Fruit fly (Drosophila melanogaster) whole organism, prepupa: Measurements from ENCODE around the gene kri.

ENCODE experiments used
- Blimp-1 ChIP-seq: fragments of 200-800 bp; sonication (Bioruptor generic); optimal IDR thresholded peaks from 3 replicates; lab custom pipeline; 2017; ENCODE audit warnings: missing biosample characterization, missing genetic modification characterization, mild to moderate bottlenecking, moderate library complexity, missing genetic modification reagents
- CG10631 ChIP-seq: fragments of 200-800 bp; sonication (Bioruptor generic); optimal IDR thresholded peaks from 2 replicates; lab custom pipeline; 2016; ENCODE audit warnings: missing biosample characterization, missing genetic modification characterization
- CG11294 ChIP-seq: fragments of 200-800 bp; sonication (Bioruptor generic); IDR thresholded peaks from 2 replicates; pipeline ENCODE4 v1.3.6; 2022; ENCODE audit warnings: missing biosample characterization, missing genetic modification characterization
- CG11902 ChIP-seq: fragments of 200-800 bp; sonication (Bioruptor generic); optimal IDR thresholded peaks from 3 replicates; lab custom pipeline; 2016; ENCODE audit warnings: missing biosample characterization, missing genetic modification characterization
- CG15336 ChIP-seq: fragments of 200-800 bp; sonication (Bioruptor generic); IDR thresholded peaks from 2 replicates; pipeline ENCODE4 v1.3.6; 2022; ENCODE audit warnings: missing biosample characterization, missing genetic modification characterization
- CG1621 ChIP-seq: fragments of 200-800 bp; sonication (Bioruptor generic); optimal IDR thresholded peaks from 3 replicates; lab custom pipeline; 2018; ENCODE audit warnings: missing biosample characterization, mild to moderate bottlenecking, missing genetic modification characterization
- CG16779 ChIP-seq: fragments of 200-800 bp; sonication (Bioruptor generic); optimal IDR thresholded peaks from 3 replicates; lab custom pipeline; 2017; ENCODE audit warnings: missing biosample characterization, mild to moderate bottlenecking, missing genetic modification characterization
- CG32006 ChIP-seq: fragments of 200-800 bp; sonication (Bioruptor generic); optimal IDR thresholded peaks from 3 replicates; lab custom pipeline; 2017; ENCODE audit warnings: missing biosample characterization, mild to moderate bottlenecking, missing genetic modification characterization
- CG34406 ChIP-seq: fragments of 200-800 bp; sonication (Bioruptor generic); optimal IDR thresholded peaks from 3 replicates; lab custom pipeline; 2016; ENCODE audit warnings: missing biosample characterization, missing genetic modification characterization
- CG3919 ChIP-seq: fragments of 200-800 bp; sonication (Bioruptor generic); optimal IDR thresholded peaks from 3 replicates; lab custom pipeline; 2016; ENCODE audit warnings: missing biosample characterization, missing genetic modification characterization
- CG4318 ChIP-seq: fragments of 200-800 bp; sonication (Bioruptor generic); optimal IDR thresholded peaks from 3 replicates; lab custom pipeline; 2017; ENCODE audit warnings: missing biosample characterization, mild to moderate bottlenecking, missing genetic modification characterization
- CG6163 ChIP-seq: fragments of 200-800 bp; sonication (Bioruptor generic); IDR thresholded peaks from 3 replicates; pipeline ENCODE4 v1.3.6; 2022; ENCODE audit warnings: missing biosample characterization, missing genetic modification characterization
- CG6276 ChIP-seq: fragments of 200-800 bp; sonication (Bioruptor generic); optimal IDR thresholded peaks from 2 replicates; lab custom pipeline; 2017; ENCODE audit warnings: missing biosample characterization, mild to moderate bottlenecking, missing genetic modification characterization
- CG6792 ChIP-seq: fragments of 200-800 bp; sonication (Bioruptor generic); optimal IDR thresholded peaks from 3 replicates; lab custom pipeline; 2016; ENCODE audit warnings: missing biosample characterization, missing genetic modification characterization
- CG6808 ChIP-seq: fragments of 200-800 bp; sonication (Bioruptor generic); optimal IDR thresholded peaks from 3 replicates; lab custom pipeline; 2017; ENCODE audit warnings: missing biosample characterization, missing genetic modification characterization, mild to moderate bottlenecking, moderate library complexity, missing genetic modification reagents
- CG6854 ChIP-seq: fragments of 200-800 bp; sonication (Bioruptor generic); optimal IDR thresholded peaks from 2 replicates; lab custom pipeline; 2017; ENCODE audit warnings: missing biosample characterization, mild to moderate bottlenecking, missing genetic modification characterization
- CG8119 ChIP-seq: fragments of 200-800 bp; sonication (Bioruptor generic); IDR thresholded peaks from 3 replicates; pipeline ENCODE4 v1.3.6; 2022; ENCODE audit warnings: missing biosample characterization, missing genetic modification characterization
- CG8319 ChIP-seq: fragments of 200-800 bp; sonication (Bioruptor generic); optimal IDR thresholded peaks from 3 replicates; lab custom pipeline; 2016; ENCODE audit warnings: missing biosample characterization, missing genetic modification characterization
- Eip75B ChIP-seq: fragments of 200-800 bp; sonication (Bioruptor generic); optimal IDR thresholded peaks from 3 replicates; lab custom pipeline; 2016; ENCODE audit warnings: missing biosample characterization, missing genetic modification characterization
- Eip78C ChIP-seq: fragments of 200-800 bp; sonication (Bioruptor generic); peaks from one replicate; lab custom pipeline; 2016; ENCODE audit warnings: missing biosample characterization, missing genetic modification characterization
- Eip93F ChIP-seq: fragments of 200-800 bp; sonication (Bioruptor generic); optimal IDR thresholded peaks from 2 replicates; lab custom pipeline; 2016; ENCODE audit warnings: missing biosample characterization, mild to moderate bottlenecking, missing genetic modification characterization
- Ets21C ChIP-seq: fragments of 200-800 bp; sonication (Bioruptor generic); optimal IDR thresholded peaks from 3 replicates; lab custom pipeline; 2016; ENCODE audit warnings: missing biosample characterization, missing genetic modification characterization
- Ets96B ChIP-seq: fragments of 200-800 bp; optimal IDR thresholded peaks from 2 replicates; lab custom pipeline; 2019; ENCODE audit warnings: missing biosample characterization, mild to moderate bottlenecking, missing genetic modification characterization, moderate library complexity
- Hr38 ChIP-seq: sonication (Bioruptor generic); optimal IDR thresholded peaks from 2 replicates; lab custom pipeline; 2016; ENCODE audit warnings: missing biosample characterization, missing genetic modification characterization
- Hr39 ChIP-seq: fragments of 200-800 bp; sonication (Bioruptor generic); optimal IDR thresholded peaks from 2 replicates; lab custom pipeline; 2016; ENCODE audit warnings: missing biosample characterization, missing genetic modification characterization
- Lpt ChIP-seq: fragments of 200-800 bp; sonication (Bioruptor generic); optimal IDR thresholded peaks from 3 replicates; lab custom pipeline; 2016; ENCODE audit warnings: missing biosample characterization, missing genetic modification characterization
- Met ChIP-seq: fragments of 200-800 bp; sonication (Bioruptor generic); optimal IDR thresholded peaks from 3 replicates; lab custom pipeline; 2016; ENCODE audit warnings: missing biosample characterization, missing genetic modification characterization
- OdsH ChIP-seq: fragments of 200-800 bp; sonication (Bioruptor generic); optimal IDR thresholded peaks from 3 replicates; lab custom pipeline; 2016; ENCODE audit warnings: missing biosample characterization, missing genetic modification characterization
- Sox102F ChIP-seq: fragments of 200-800 bp; sonication (Bioruptor generic); optimal IDR thresholded peaks from 2 replicates; lab custom pipeline; 2016; ENCODE audit warnings: missing biosample characterization, mild to moderate bottlenecking, missing genetic modification characterization
- Sox14 ChIP-seq: fragments of 200-800 bp; sonication (Bioruptor generic); optimal IDR thresholded peaks from 3 replicates; lab custom pipeline; 2016; ENCODE audit warnings: missing biosample characterization, missing genetic modification characterization
- Sox15 ChIP-seq: fragments of 200-800 bp; sonication (Bioruptor generic); optimal IDR thresholded peaks from 3 replicates; lab custom pipeline; 2016; ENCODE audit warnings: missing biosample characterization, missing genetic modification characterization
- achi ChIP-seq: fragments of 200-800 bp; sonication (Bioruptor generic); optimal IDR thresholded peaks from 3 replicates; lab custom pipeline; 2016; ENCODE audit warnings: missing biosample characterization, missing genetic modification characterization
- dsx ChIP-seq: fragments of 200-800 bp; optimal IDR thresholded peaks from 3 replicates; lab custom pipeline; 2019; ENCODE audit warnings: missing biosample characterization, mild to moderate bottlenecking, missing genetic modification characterization, moderate library complexity; ENCODE audit not compliant: poor library complexity, severe bottlenecking
- eg ChIP-seq: fragments of 200-800 bp; sonication (Bioruptor generic); IDR thresholded peaks from 3 replicates; pipeline ENCODE4 v1.3.6; 2022; ENCODE audit warnings: missing biosample characterization, missing genetic modification characterization
- esn ChIP-seq: fragments of 200-800 bp; sonication (Bioruptor generic); optimal IDR thresholded peaks from 2 replicates; lab custom pipeline; 2016; ENCODE audit warnings: missing biosample characterization, mild to moderate bottlenecking, missing genetic modification characterization, moderate library complexity
- lz ChIP-seq: fragments of 200-800 bp; sonication (Bioruptor generic); optimal IDR thresholded peaks from 3 replicates; lab custom pipeline; 2016; ENCODE audit warnings: missing biosample characterization, missing genetic modification characterization
- net ChIP-seq: fragments of 200-800 bp; sonication (Bioruptor generic); optimal IDR thresholded peaks from 3 replicates; lab custom pipeline; 2016; ENCODE audit warnings: missing biosample characterization, missing genetic modification characterization
- pdm3 ChIP-seq: fragments of 200-800 bp; sonication (Bioruptor generic); optimal IDR thresholded peaks from 3 replicates; lab custom pipeline; 2016; ENCODE audit warnings: missing biosample characterization, missing genetic modification characterization
- salr ChIP-seq, 2 experiments: fragments of 200-800 bp; sonication (Bioruptor generic); optimal IDR thresholded peaks; 3 replicates each; lab custom pipeline; 2016 to 2018; ENCODE audit warnings: missing biosample characterization in 2 of 2, missing genetic modification characterization in 2 of 2, mild to moderate bottlenecking in 1 of 2
- spab ChIP-seq: fragments of 200-800 bp; sonication (Bioruptor generic); optimal IDR thresholded peaks from 2 replicates; lab custom pipeline; 2017; ENCODE audit warnings: missing biosample characterization, mild to moderate bottlenecking, missing genetic modification characterization, missing genetic modification reagents
- svp ChIP-seq: fragments of 200-800 bp; sonication (Bioruptor generic); peaks from one replicate; lab custom pipeline; 2016; ENCODE audit warnings: missing biosample characterization, missing genetic modification characterization

kri gene

DNA sequence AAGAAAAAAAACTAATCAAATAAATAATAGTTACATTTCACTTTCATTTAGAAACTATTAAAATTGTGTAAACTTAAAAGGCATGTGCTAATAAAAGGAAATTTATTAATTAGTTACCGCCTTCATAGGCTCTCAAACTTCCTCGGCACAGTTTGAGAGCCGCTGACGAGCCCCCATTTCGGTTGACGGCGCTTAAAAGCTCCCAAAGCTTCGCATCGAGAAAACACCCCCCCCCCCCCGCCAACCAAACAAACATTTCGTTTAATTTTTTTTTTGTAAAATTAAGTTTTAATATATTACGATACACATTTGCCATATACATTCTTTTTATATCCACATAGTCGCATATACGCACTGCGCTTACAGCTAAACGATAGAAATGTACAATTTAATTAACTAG is 13.5 kb upstream of the kri start:
- TF ChIP-seq CG34406 (GFP tag; lab: Kevin White, UChicago) (no peak), Ets96B (tag; lab: Kevin White, UChicago) (no peak), Hr39 (GFP tag; lab: Kevin White, UChicago) (no peak), achi (GFP tag; lab: Kevin White, UChicago) (no peak), CG6163 (no peak), Lpt (GFP tag; lab: Kevin White, UChicago) (no peak), CG11294 (GFP tag; lab: Robert Waterston, UW) (no peak), eg (GFP tag; lab: Robert Waterston, UW) (no peak), CG15336 (no peak), dsx (no peak), CG11902 (GFP tag; lab: Kevin White, UChicago) (no peak), svp (GFP tag; lab: Kevin White, UChicago) (no peak), CG10631 (GFP tag; lab: Kevin White, UChicago) (no peak), CG8319 (GFP tag; lab: Kevin White, UChicago) (no peak), esn (GFP tag; lab: Kevin White, UChicago) (no peak)
- TF ChIP-seq, all 60 proteins: peak for 0

DNA sequence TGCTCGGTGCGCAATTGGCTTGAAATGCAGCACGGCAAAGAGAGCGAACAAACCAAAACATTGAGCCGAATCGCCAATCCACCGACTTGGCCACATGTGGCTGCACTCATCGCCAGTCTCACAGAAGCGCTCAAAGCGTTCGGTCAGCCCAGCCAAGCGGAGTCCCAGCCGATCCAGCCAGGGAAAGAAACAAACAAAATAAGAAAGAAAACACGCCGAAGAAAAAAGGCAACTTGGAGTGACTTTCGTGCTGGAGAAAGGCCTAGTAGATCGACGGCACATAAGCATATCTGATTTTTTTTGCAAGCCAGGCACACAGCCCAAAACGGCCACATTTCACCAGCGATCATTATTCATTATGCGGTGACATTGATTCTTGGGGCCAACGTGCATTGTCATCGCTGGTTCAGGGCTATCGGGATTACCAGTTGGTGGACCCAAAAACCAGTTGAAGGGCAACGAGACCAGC is 8.7 kb upstream of the kri start:
- TF ChIP-seq Met (GFP tag; lab: Kevin White, UChicago) (no peak), Lpt (GFP tag; lab: Kevin White, UChicago) (peak; percentile 32), CG6163 (no peak), esn (GFP tag; lab: Kevin White, UChicago) (peak; percentile 8), eg (GFP tag; lab: Robert Waterston, UW) (peak; percentile 51; the same call in 1 of the 3 replicates), CG3919 (GFP tag; lab: Kevin White, UChicago) (peak; percentile 25), CG34406 (GFP tag; lab: Kevin White, UChicago) (peak; percentile 8), CG6792 (GFP tag; lab: Kevin White, UChicago) (peak; percentile 15), CG6854 (GFP tag; lab: Kevin White, UChicago) (peak; percentile 24), Eip78C (peak; percentile 78), Blimp-1 (GFP tag; lab: Kevin White, UChicago) (no peak), CG15336 (peak; percentile 63), CG6276 (GFP tag; lab: Kevin White, UChicago) (peak; percentile 61), Sox14 (no peak), CG8119 (GFP tag; lab: Robert Waterston, UW) (peak; percentile 46; the same call in 1 of the 3 replicates), CG1621 (tag; lab: Kevin White, UChicago) (peak; percentile 24), Eip75B (GFP tag; lab: Kevin White, UChicago) (peak; percentile 59)

DNA sequence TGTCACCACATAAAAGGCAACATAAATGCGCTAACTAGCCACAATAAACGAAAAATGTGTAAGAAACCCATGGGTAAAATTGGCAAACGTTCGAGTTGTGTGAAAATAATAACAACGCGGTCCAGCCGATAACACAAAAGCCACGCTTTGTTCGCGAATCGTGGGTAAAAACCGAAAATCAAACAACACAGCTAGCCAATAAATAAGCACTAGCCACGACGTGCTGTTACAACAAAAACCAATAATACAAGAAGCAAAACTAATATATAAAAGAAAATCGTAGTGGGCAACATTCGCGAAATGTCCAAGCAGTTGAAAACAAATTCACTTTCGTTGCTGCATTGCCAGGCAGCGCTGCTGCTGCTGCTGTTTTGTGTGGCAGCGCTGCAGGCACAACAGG is 8.0 kb upstream of the kri start, which contains the start of gene CG42272:
Gene CG42272, plus strand, starts transcription at position 301 of the 400 bp plus-strand sequence.
- no peak for TF ChIP-seq CG6792 (GFP tag; lab: Kevin White, UChicago)
- TF ChIP-seq CG6276 (GFP tag; lab: Kevin White, UChicago) = no peak
- TF ChIP-seq Met (GFP tag; lab: Kevin White, UChicago) = no peak
- no peak for TF ChIP-seq CG32006
- TF ChIP-seq spab (GFP tag; lab: Kevin White, UChicago) = no peak
- no peak for TF ChIP-seq CG3919 (GFP tag; lab: Kevin White, UChicago)
- no peak for TF ChIP-seq Sox14
- no peak for TF ChIP-seq Eip75B (GFP tag; lab: Kevin White, UChicago)
- no peak for TF ChIP-seq OdsH (GFP tag; lab: Kevin White, UChicago)
- TF ChIP-seq, all 60 proteins: peak for 0

DNA sequence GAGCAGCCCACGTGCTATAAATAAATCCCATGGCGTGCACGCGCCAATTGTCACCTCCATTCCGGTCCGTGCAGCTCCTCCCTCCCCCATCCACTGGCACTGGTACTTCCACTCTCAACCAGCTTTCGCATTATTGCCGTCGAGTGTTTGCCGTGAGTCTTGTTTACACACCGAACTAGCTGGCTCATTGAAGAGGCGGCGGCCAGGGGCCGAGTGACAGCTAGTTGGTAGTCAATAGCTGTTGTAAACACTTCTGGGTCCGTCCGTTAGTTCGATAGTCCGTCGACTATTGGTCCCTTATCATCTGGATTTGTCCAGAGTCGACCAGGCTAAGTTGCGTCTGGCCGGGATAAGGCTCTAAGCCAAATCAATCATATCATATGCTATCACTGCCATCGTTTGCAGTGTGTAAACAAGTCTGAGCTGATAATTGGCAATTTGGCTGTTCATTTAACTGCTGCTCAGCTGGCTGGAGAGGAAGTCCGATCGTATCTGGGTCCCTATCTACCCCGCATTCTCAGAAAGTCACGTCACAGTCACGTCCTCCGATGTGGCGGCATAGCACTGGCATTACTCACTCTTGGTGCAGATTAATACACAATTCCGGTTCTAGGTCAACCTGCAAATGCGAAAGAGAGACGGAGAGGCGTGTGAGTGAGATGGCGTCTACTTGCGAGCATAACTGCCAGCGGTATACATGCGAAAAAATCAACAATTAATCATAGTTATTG is 3.2 kb upstream of the kri start:
- TF ChIP-seq CG4318 (no peak), OdsH (GFP tag; lab: Kevin White, UChicago) (no peak), pdm3 (GFP tag; lab: Kevin White, UChicago) (no peak), Hr39 (GFP tag; lab: Kevin White, UChicago) (no peak), Sox14 (no peak), CG6808 (peak; percentile 44), Eip78C (peak; percentile 2), svp (GFP tag; lab: Kevin White, UChicago) (no peak), Ets21C (GFP tag; lab: Kevin White, UChicago) (no peak), net (GFP tag; lab: Kevin White, UChicago) (peak; percentile 34), Sox15 (GFP tag; lab: Kevin White, UChicago) (no peak), CG3919 (GFP tag; lab: Kevin White, UChicago) (peak; percentile 3), salr (GFP tag; optimal IDR thresholded peaks at IDR 0.05; lab: Kevin White, UChicago) (no peak), CG16779 (tag; lab: Kevin White, UChicago) (peak; percentile 21), Eip75B (GFP tag; lab: Kevin White, UChicago) (no peak), eg (GFP tag; lab: Robert Waterston, UW) (peak; percentile 63; the same call in 2 of the 3 replicates), Hr38 (GFP tag; lab: Kevin White, UChicago) (peak; percentile 54), lz (no peak), Sox102F (no peak), CG32006 (peak; percentile 2), spab (GFP tag; lab: Kevin White, UChicago) (peak; percentile 44), Eip93F (GFP tag; lab: Kevin White, UChicago) (no peak), Ets96B (tag; lab: Kevin White, UChicago) (no peak)
